Fruit fly (Drosophila melanogaster): Measurements from ENCODE around the gene CG14556.

CG14556 gene

dm6 chr3R:26128442-26129003, 2.1 kb downstream of the CG14556 start (continued):
- TF ChIP-seq toy (GFP tag; IDR thresholded peaks at IDR 0.05): no peak
- TF ChIP-seq sna (GFP tag; IDR thresholded peaks at IDR 0.05; ENCODE audit: partially characterized antibody): no peak
- TF ChIP-seq Sox100B (GFP tag; optimal IDR thresholded peaks at IDR 0.05): peak; percentile 6
- no peak for TF ChIP-seq sens-2 (GFP tag; IDR thresholded peaks at IDR 0.05)
- TF ChIP-seq prd (optimal IDR thresholded peaks at IDR 0.05): no peak
- peak; percentile 28; the same call in 1 of the 3 replicates for TF ChIP-seq prd (GFP tag; IDR thresholded peaks at IDR 0.05)
- TF ChIP-seq ham (GFP tag; IDR thresholded peaks at IDR 0.05): no peak
- TF ChIP-seq gem (tag; optimal IDR thresholded peaks at IDR 0.05): peak; percentile 37
- no peak for TF ChIP-seq HLH3B (GFP tag; IDR thresholded peaks at IDR 0.05)
- peak; percentile 20 for TF ChIP-seq dmrt99B (tag; optimal IDR thresholded peaks at IDR 0.05)
- peak; percentile 12; the same call in 1 of the 2 replicates for TF ChIP-seq E2f2 (GFP tag; IDR thresholded peaks at IDR 0.05)
- TF ChIP-seq cwo (GFP tag; optimal IDR thresholded peaks at IDR 0.05): peak; percentile 78
- TF ChIP-seq CG10543 (GFP tag; optimal IDR thresholded peaks at IDR 0.05): no peak
- no peak for TF ChIP-seq Eip74EF (GFP tag; optimal IDR thresholded peaks at IDR 0.05)
- no peak for TF ChIP-seq Taf1 (GFP tag; IDR thresholded peaks at IDR 0.05)
- peak; percentile 48 for TF ChIP-seq sens (GFP tag)

DNA sequence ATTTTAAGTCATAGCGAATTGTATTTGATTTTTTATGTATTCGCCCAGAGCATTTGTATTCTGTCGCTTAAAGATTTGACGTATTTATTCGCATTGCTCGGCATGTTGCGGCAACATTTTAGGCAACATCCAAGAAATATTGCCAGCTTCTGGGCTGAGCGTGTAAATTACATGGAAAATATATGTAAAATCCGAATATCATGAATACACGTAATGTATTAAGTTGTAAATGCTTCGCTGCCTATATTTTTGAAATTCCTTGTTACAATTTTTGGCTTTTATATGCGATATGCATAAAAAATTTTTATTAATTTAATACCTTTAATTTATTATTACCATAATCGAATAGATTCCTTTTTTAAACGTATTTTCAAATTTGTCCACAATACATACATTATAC, 3.2 kb downstream of the CG14556 start:
- no peak for TF ChIP-seq tup (GFP tag; optimal IDR thresholded peaks at IDR 0.05)
- TF ChIP-seq stwl (tag; optimal IDR thresholded peaks at IDR 0.05): peak; percentile 51
- peak; percentile 100 for TF ChIP-seq CG11504 (tag; optimal IDR thresholded peaks at IDR 0.05)
- TF ChIP-seq CTCF (GFP tag; optimal IDR thresholded peaks at IDR 0.05): peak; percentile 72
- no peak for TF ChIP-seq pzg (GFP tag; optimal IDR thresholded peaks at IDR 0.05)
- peak; percentile 60 for TF ChIP-seq CG9437 (GFP tag; optimal IDR thresholded peaks at IDR 0.05)
- TF ChIP-seq CG11398 (GFP tag; optimal IDR thresholded peaks at IDR 0.05): no peak
- peak; percentile 56 for TF ChIP-seq knrl (GFP tag; IDR thresholded peaks at IDR 0.05; ENCODE audit: partially characterized antibody)
- peak; percentile 67 for TF ChIP-seq Bgb (GFP tag; IDR thresholded peaks at IDR 0.05; ENCODE audit: partially characterized antibody)
- TF ChIP-seq Med (GFP tag): peak; percentile 30
- TF ChIP-seq Ravus (GFP tag; IDR thresholded peaks at IDR 0.05): no peak
- TF ChIP-seq CG6791 (GFP tag; IDR thresholded peaks at IDR 0.05; ENCODE audit: partially characterized antibody): peak; percentile 61
- TF ChIP-seq inv (GFP tag; IDR thresholded peaks at IDR 0.05; ENCODE audit: partially characterized antibody): 0 out of 2 replicates have a peak, but pooled peaks have one; percentile 32
- TF ChIP-seq CG1647 (GFP tag; optimal IDR thresholded peaks at IDR 0.05): no peak
- TF ChIP-seq dysf (GFP tag; IDR thresholded peaks at IDR 0.05): no peak
- 0 out of 3 replicates have a peak, but pooled peaks have one; percentile 56 for TF ChIP-seq CG2199 (GFP tag; IDR thresholded peaks at IDR 0.05)
- TF ChIP-seq CG16813 (GFP tag; IDR thresholded peaks at IDR 0.05; ENCODE audit: partially characterized antibody): peak; percentile 40; the same call in 1 of the 3 replicates
- peak; percentile 67 for TF ChIP-seq amos (GFP tag; IDR thresholded peaks at IDR 0.05; ENCODE audit: partially characterized antibody)

DNA sequence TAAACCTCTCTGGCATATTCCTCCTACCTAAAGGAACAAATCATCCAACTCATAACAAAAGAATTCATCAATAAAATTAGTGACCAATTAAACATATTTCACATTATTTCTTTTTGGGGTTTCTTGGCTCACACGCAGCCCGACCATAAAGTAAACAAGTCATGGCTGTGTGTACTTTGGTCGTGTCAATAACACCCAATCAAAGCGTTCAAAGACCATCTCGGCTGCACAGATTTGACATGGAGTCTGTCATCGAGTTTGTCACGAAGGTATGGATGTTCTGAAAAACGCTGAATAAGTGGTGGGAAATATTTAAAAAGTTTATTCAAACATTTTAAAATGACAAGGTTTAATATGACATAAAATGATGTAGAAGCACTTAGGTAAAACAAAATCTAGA, 4.1 kb downstream of the CG14556 start:
- peak; percentile 61 for TF ChIP-seq Asciz (GFP tag; optimal IDR thresholded peaks at IDR 0.05)
- TF ChIP-seq Xrp1 (GFP tag; IDR thresholded peaks at IDR 0.05): peak; percentile 66
- TF ChIP-seq CG1529 (GFP tag; optimal IDR thresholded peaks at IDR 0.05): peak; percentile 41
- 0 out of 2 replicates have a peak, but pooled peaks have one; percentile 38 for TF ChIP-seq sens-2 (GFP tag; IDR thresholded peaks at IDR 0.05)
- peak; percentile 38; the same call in 1 of the 2 replicates for TF ChIP-seq CG17612 (GFP tag; IDR thresholded peaks at IDR 0.05)
- peak; percentile 40 for TF ChIP-seq bcd (GFP tag; optimal IDR thresholded peaks at IDR 0.05)
- peak; percentile 45; the same call in 1 of the 2 replicates for TF ChIP-seq Ada2b (GFP tag; IDR thresholded peaks at IDR 0.05)
- TF ChIP-seq CG12769 (tag; optimal IDR thresholded peaks at IDR 0.05): peak; percentile 47
- peak; percentile 31; the same call in 1 of the 2 replicates for TF ChIP-seq CG9932 (GFP tag; IDR thresholded peaks at IDR 0.05)
- TF ChIP-seq CG7372 (GFP tag; IDR thresholded peaks at IDR 0.05): no peak
- TF ChIP-seq Fer3 (tag; optimal IDR thresholded peaks at IDR 0.05): peak; percentile 53
- peak; percentile 50; the same call in 1 of the 2 replicates for TF ChIP-seq sob (GFP tag; IDR thresholded peaks at IDR 0.05)
- TF ChIP-seq esg (GFP tag; conservative IDR thresholded peaks at IDR 0.05): no peak
- TF ChIP-seq gce (GFP tag; IDR thresholded peaks at IDR 0.05): peak; percentile 67; the same call in 1 of the 3 replicates
- peak; percentile 20 for TF ChIP-seq CG12236 (GFP tag; optimal IDR thresholded peaks at IDR 0.05)
- no peak for TF ChIP-seq sna (GFP tag; IDR thresholded peaks at IDR 0.05; ENCODE audit: partially characterized antibody)
- no peak for TF ChIP-seq gcm (GFP tag; optimal IDR thresholded peaks at IDR 0.05)

Measured in whole organism, embryonic.